Worm (Caenorhabditis elegans) whole organism, young adult: Measurements from ENCODE around the gene btb-9.

Experiments
- D2030.7 ChIP-seq: fragments of 200-800 bp; sonication (Bioruptor generic); IDR thresholded peaks from 2 replicates; pipeline ENCODE4 v1.3.6; 2022; ENCODE audit warnings: missing genetic modification reagents, missing genetic modification characterization, missing compliant biosample characterization
- F10E7.11 ChIP-seq: sonication (generic microtip); optimal IDR thresholded peaks from 2 replicates; lab custom pipeline; 2017; ENCODE audit warnings: mild to moderate bottlenecking, missing genetic modification characterization, moderate library complexity, missing compliant biosample characterization
- F37B4.10 ChIP-seq: fragments of 200-800 bp; sonication (Bioruptor generic); IDR thresholded peaks from 2 replicates; pipeline ENCODE4 v1.3.6; 2022; ENCODE audit warnings: missing genetic modification characterization, missing compliant biosample characterization
- F49E8.2 ChIP-seq: sonication (generic microtip); optimal IDR thresholded peaks from 3 replicates; lab custom pipeline; 2017; ENCODE audit warnings: missing genetic modification characterization, mild to moderate bottlenecking, missing compliant biosample characterization, antibody characterized with exemption, moderate library complexity; ENCODE audit not compliant: insufficient read depth
- K12H6.12 ChIP-seq: fragments of 200-800 bp; sonication (Bioruptor generic); optimal IDR thresholded peaks from 2 replicates; lab custom pipeline; 2018; ENCODE audit warnings: mild to moderate bottlenecking, missing genetic modification characterization, missing compliant biosample characterization
- Y95B8A.8 ChIP-seq: fragments of 200-800 bp; sonication (Bioruptor generic); IDR thresholded peaks from 2 replicates; pipeline ENCODE4 v1.3.6; 2022; ENCODE audit warnings: missing genetic modification reagents, missing genetic modification characterization, missing compliant biosample characterization
- ZK185.1 ChIP-seq: sonication (generic microtip); optimal IDR thresholded peaks from 2 replicates; lab custom pipeline; 2016; ENCODE audit warnings: mild to moderate bottlenecking, missing genetic modification characterization, missing compliant biosample characterization; ENCODE audit not compliant: poor library complexity, severe bottlenecking
- aptf-2 ChIP-seq: fragments of 200-800 bp; sonication (Bioruptor generic); conservative IDR thresholded peaks from 2 replicates; pipeline ENCODE4 v1.3.6; 2022; ENCODE audit warnings: missing genetic modification reagents, missing genetic modification characterization, missing compliant biosample characterization
- aptf-3 ChIP-seq: fragments of 200-800 bp; sonication (Bioruptor generic); IDR thresholded peaks from 2 replicates; pipeline ENCODE4 v1.3.6; 2022; ENCODE audit warnings: missing genetic modification characterization, missing compliant biosample characterization
- athp-1 ChIP-seq: sonication (generic microtip); optimal IDR thresholded peaks from 2 replicates; lab custom pipeline; 2017; ENCODE audit warnings: mild to moderate bottlenecking, missing genetic modification characterization, missing compliant biosample characterization
- bed-1 ChIP-seq: fragments of 200-800 bp; sonication (Bioruptor generic); IDR thresholded peaks from 2 replicates; pipeline ENCODE4 v1.3.6; 2022; ENCODE audit warnings: missing genetic modification reagents, missing genetic modification characterization, missing compliant biosample characterization
- cebp-2 ChIP-seq: fragments of 200-800 bp; sonication (Bioruptor generic); IDR thresholded peaks from 2 replicates; pipeline ENCODE4 v1.3.6; 2022; ENCODE audit warnings: missing genetic modification characterization, missing compliant biosample characterization
- ceh-27 ChIP-seq: fragments of 200-800 bp; sonication (Bioruptor generic); optimal IDR thresholded peaks from 2 replicates; lab custom pipeline; 2018; ENCODE audit warnings: mild to moderate bottlenecking, missing genetic modification characterization, moderate library complexity, missing compliant biosample characterization
- ceh-79 ChIP-seq: sonication (generic microtip); optimal IDR thresholded peaks from 2 replicates; lab custom pipeline; 2017; ENCODE audit warnings: mild to moderate bottlenecking, missing genetic modification characterization, missing compliant biosample characterization
- chd-7 ChIP-seq: sonication (generic microtip); optimal IDR thresholded peaks from 2 replicates; lab custom pipeline; 2016; ENCODE audit warnings: mild to moderate bottlenecking, missing genetic modification characterization, moderate library complexity, missing compliant biosample characterization
- die-1 ChIP-seq: sonication (generic microtip); optimal IDR thresholded peaks from 2 replicates; lab custom pipeline; 2016; ENCODE audit warnings: missing genotype, mild to moderate bottlenecking, missing genetic modification characterization, missing compliant biosample characterization
- efl-1 ChIP-seq: fragments of 150-350 bp; optimal IDR thresholded peaks from 2 replicates; lab custom pipeline; 2014; ENCODE audit warnings: missing biosample characterization, missing genetic modification reagents, missing genetic modification characterization
- egl-44 ChIP-seq: fragments of 200-800 bp; sonication (Bioruptor generic); IDR thresholded peaks from 2 replicates; pipeline ENCODE4 v1.3.6; 2022; ENCODE audit warnings: missing genetic modification reagents, missing genetic modification characterization, missing compliant biosample characterization
- fkh-3 ChIP-seq: sonication (generic microtip); optimal IDR thresholded peaks from 2 replicates; lab custom pipeline; 2016; ENCODE audit warnings: mild to moderate bottlenecking, missing genetic modification characterization, missing compliant biosample characterization
- hlh-12 ChIP-seq: sonication (generic microtip); optimal IDR thresholded peaks from 2 replicates; lab custom pipeline; 2016; ENCODE audit warnings: missing genetic modification characterization, missing compliant biosample characterization
- hrde-1 ChIP-seq: sonication (generic microtip); optimal IDR thresholded peaks from 2 replicates; lab custom pipeline; 2016; ENCODE audit warnings: missing genetic modification characterization, mild to moderate bottlenecking, missing compliant biosample characterization, moderate library complexity, missing genotype, missing genetic modification reagents, borderline replicate concordance
- lsy-27 ChIP-seq: sonication (generic microtip); optimal IDR thresholded peaks from 2 replicates; lab custom pipeline; 2017; ENCODE audit warnings: missing genetic modification characterization, mild to moderate bottlenecking, missing compliant biosample characterization, antibody characterized with exemption, missing genotype, borderline replicate concordance; ENCODE audit not compliant: insufficient read depth
- mel-28 ChIP-seq: sonication (generic microtip); optimal IDR thresholded peaks from 2 replicates; lab custom pipeline; 2016; ENCODE audit warnings: borderline replicate concordance, mild to moderate bottlenecking, missing genetic modification characterization, missing compliant biosample characterization
- nfya-1 ChIP-seq: sonication (generic microtip); optimal IDR thresholded peaks from 2 replicates; lab custom pipeline; 2017; ENCODE audit warnings: antibody characterized with exemption, missing compliant biosample characterization, missing genetic modification characterization, borderline replicate concordance; ENCODE audit not compliant: insufficient read depth
- nhr-80 ChIP-seq: sonication (generic microtip); optimal IDR thresholded peaks from 2 replicates; lab custom pipeline; 2016; ENCODE audit warnings: missing genetic modification characterization, missing compliant biosample characterization
- rec-8 ChIP-seq, 2 experiments: sonication (generic microtip); optimal IDR thresholded peaks; 2 replicates each; lab custom pipeline; 2016; ENCODE audit warnings: mild to moderate bottlenecking in 2 of 2, missing genetic modification characterization in 2 of 2, missing genetic modification reagents in 2 of 2, missing genotype in 2 of 2, missing biosample characterization in 1 of 2, missing compliant biosample characterization in 1 of 2, moderate library complexity in 1 of 2
- sea-2 ChIP-seq: fragments of 200-800 bp; sonication (Bioruptor generic); IDR thresholded peaks from 2 replicates; pipeline ENCODE4 v1.3.6; 2022; ENCODE audit warnings: missing genetic modification characterization, missing compliant biosample characterization
- tbp1 ChIP-seq: fragments of 200-800 bp; sonication (Bioruptor generic); optimal IDR thresholded peaks from 2 replicates; lab custom pipeline; 2018; ENCODE audit warnings: mild to moderate bottlenecking, missing genetic modification characterization, missing compliant biosample characterization
- tlf-1 ChIP-seq: fragments of 200-800 bp; sonication (Bioruptor generic); optimal IDR thresholded peaks from 2 replicates; lab custom pipeline; 2018; ENCODE audit warnings: mild to moderate bottlenecking, missing genetic modification characterization, missing compliant biosample characterization
- unc-130 ChIP-seq: sonication (generic microtip); optimal IDR thresholded peaks from 2 replicates; lab custom pipeline; 2016; ENCODE audit warnings: missing genetic modification reagents, missing genetic modification characterization, missing compliant biosample characterization
- ztf-22 ChIP-seq: fragments of 200-800 bp; sonication (Bioruptor generic); optimal IDR thresholded peaks from 2 replicates; lab custom pipeline; 2018; ENCODE audit warnings: mild to moderate bottlenecking, missing genetic modification characterization, moderate library complexity, missing compliant biosample characterization
- ztf-26 ChIP-seq: sonication (generic microtip); optimal IDR thresholded peaks from 2 replicates; lab custom pipeline; 2017; ENCODE audit warnings: missing genetic modification characterization, missing compliant biosample characterization
- ztf-3 ChIP-seq: fragments of 200-800 bp; sonication (Bioruptor generic); optimal IDR thresholded peaks from 2 replicates; lab custom pipeline; 2018; ENCODE audit warnings: mild to moderate bottlenecking, missing genetic modification characterization, missing compliant biosample characterization
- ztf-6 ChIP-seq: fragments of 200-800 bp; sonication (Bioruptor generic); IDR thresholded peaks from 2 replicates; pipeline ENCODE4 v1.3.6; 2022; ENCODE audit warnings: missing genetic modification reagents, missing genetic modification characterization, missing compliant biosample characterization

btb-9 gene

ce11 chrII:1712938-1713337, 15.4 kb upstream of the btb-9 start, which contains the start of gene btb-7:
Gene btb-7, plus strand, starts transcription at chrII:1713238.
- TF ChIP-seq ZK185.1 (tag; lab: Kevin White, UChicago) (no peak), efl-1 (GFP tag; lab: Kevin White, UChicago) (peak; percentile 47), ceh-79 (no peak), F37B4.10 (no peak)

DNA sequence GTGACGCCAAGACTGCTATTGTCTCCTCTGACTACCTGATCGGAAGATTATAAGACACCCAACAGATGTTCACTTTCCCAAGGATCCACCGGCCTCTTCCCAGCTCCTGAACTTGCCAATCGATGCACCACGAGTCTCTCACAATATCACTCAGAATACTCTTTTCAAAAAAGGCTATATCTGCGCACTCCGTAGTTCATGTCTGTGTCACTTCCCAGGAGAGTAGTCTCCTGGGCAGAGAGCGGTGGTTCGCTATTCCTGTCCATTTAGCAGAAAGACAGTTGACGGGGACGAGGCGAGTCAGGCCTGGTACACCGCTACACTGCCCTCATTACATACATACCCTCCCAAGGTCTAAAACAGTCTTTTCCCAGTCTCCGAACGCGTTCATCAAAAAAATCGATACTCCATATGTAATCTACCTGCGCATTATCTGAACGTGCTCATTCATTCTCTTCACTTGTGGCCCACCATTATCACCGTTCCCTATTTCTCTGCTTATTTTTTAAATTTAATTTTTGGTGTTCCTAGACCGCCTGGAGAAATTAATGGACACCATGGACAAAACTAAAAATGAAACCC, 13.4 kb upstream of the btb-9 start, which contains the start of gene btb-6:
Gene btb-6, plus strand, starts transcription at position 532 of the 582 bp plus-strand sequence.
- TF ChIP-seq aptf-2 (peak; percentile 97), sea-2 (no peak), hlh-12 (tag; lab: Kevin White, UChicago) (no peak), bed-1 (GFP tag; lab: Robert Waterston, UW) (0 out of 2 replicates have a peak, but pooled peaks have one; percentile 47), D2030.7 (GFP tag; lab: Robert Waterston, UW) (no peak), aptf-3 (GFP tag; lab: Robert Waterston, UW) (peak; percentile 87; the same call in 1 of the 2 replicates), Y95B8A.8 (GFP tag; lab: Robert Waterston, UW) (no peak), ceh-27 (GFP tag; lab: Kevin White, UChicago) (no peak), K12H6.12 (no peak), tbp1 (GFP tag; lab: Kevin White, UChicago) (no peak), tlf-1 (GFP tag; lab: Kevin White, UChicago) (no peak), ztf-22 (GFP tag; lab: Kevin White, UChicago) (no peak), rec-8 (tag; optimal IDR thresholded peaks at IDR 0.05; lab: Kevin White, UChicago) (no peak), nfya-1 (no peak)

- TF ChIP-seq ztf-3 (GFP tag; lab: Kevin White, UChicago) = no peak
- no peak for TF ChIP-seq unc-130
- no peak for TF ChIP-seq ztf-6 (GFP tag; lab: Robert Waterston, UW)
- no peak for TF ChIP-seq nhr-80 (tag; lab: Kevin White, UChicago)
- no peak for TF ChIP-seq egl-44
- TF ChIP-seq lsy-27 (tag; lab: Kevin White, UChicago) = no peak
- no peak for TF ChIP-seq athp-1
- no peak for TF ChIP-seq fkh-3
- no peak for TF ChIP-seq F49E8.2 (tag; lab: Kevin White, UChicago)
- TF ChIP-seq cebp-2 = no peak
- TF ChIP-seq chd-7 (tag; lab: Kevin White, UChicago) = no peak
- TF ChIP-seq die-1 (tag; lab: Kevin White, UChicago) = no peak
- TF ChIP-seq ztf-22 (GFP tag; lab: Kevin White, UChicago) = no peak
- TF ChIP-seq hrde-1 (tag; lab: Kevin White, UChicago) = no peak
- TF ChIP-seq mel-28 (tag; lab: Kevin White, UChicago) = no peak
Measured at ce11 chrII:1719153-1719552, 9.2 kb upstream of the btb-9 start, which contains the start of gene fbxb-48. Gene fbxb-48, minus strand, starts transcription at chrII:1719253.

ce11 chrII:1722394-1722793, 5.9 kb upstream of the btb-9 start, which contains the start of the genes fbxb-5 and btb-8:
Gene fbxb-5, minus strand, starts transcription at chrII:1722494.
Gene btb-8, plus strand, starts transcription at chrII:1722770.
- TF ChIP-seq F10E7.11 (tag; lab: Kevin White, UChicago) (no peak), ztf-26 (tag; lab: Kevin White, UChicago) (no peak)
- TF ChIP-seq, all 124 proteins: peak for 0
